Fruit fly (Drosophila melanogaster): ENCODE results near the gene fzo.
A peak's percentile ranks its signal among the peaks of the same experiment; 100 is the strongest.

Gene fzo

DNA sequence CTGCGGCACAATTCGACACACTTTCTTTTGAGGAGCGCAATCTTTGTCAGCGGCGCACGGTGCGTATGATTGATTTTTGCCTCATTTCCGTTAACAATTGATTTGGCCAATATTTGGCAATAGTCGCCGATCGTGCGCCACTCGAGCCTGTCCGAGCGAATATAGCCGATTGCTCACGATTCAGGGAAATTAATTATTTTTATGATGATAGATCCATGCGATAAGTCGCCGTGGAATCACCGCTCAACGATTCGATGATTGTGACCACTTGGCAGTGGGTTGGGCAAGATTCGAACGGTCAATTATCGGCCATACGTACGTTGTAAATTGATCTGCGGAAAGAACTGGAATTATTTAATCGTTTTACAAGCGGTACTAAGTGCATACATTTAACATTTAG lies 32.0 kb downstream of the fzo start:
- TF ChIP-seq Crg-1 (GFP tag; optimal IDR thresholded peaks at IDR 0.05) = no peak
- TF ChIP-seq pad (GFP tag; optimal IDR thresholded peaks at IDR 0.05) = no peak

DNA sequence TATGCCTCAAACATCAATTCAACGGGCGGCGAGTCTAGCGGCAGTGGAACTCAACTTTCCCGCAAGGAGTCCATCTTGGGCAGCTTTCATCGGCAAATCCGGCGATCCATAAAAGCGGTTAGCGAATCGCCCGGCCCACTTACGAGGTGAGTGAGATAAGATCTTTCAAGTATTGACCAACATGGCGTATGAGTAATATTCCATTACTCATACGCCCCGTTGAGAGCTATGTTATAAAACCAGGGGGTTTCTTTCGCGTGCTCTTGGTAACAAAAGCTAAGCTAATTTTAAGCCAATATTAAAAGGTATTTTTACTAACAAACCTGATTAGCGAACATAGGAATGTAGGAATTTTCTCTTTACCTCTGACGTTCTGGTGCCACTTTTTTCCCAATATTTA lies 33.5 kb downstream of the fzo start:
- TF ChIP-seq pad (GFP tag; optimal IDR thresholded peaks at IDR 0.05) (no peak), kay (GFP tag; ENCODE audit: borderline replicate concordance) (no peak), ovo (GFP tag; optimal IDR thresholded peaks at IDR 0.05) (no peak), CG14711 (tag; optimal IDR thresholded peaks at IDR 0.05) (no peak), CG1620 (GFP tag; optimal IDR thresholded peaks at IDR 0.05) (no peak), Hr96 (GFP tag; optimal IDR thresholded peaks at IDR 0.05) (no peak), CG33017 (tag; optimal IDR thresholded peaks at IDR 0.05) (no peak), Clk (GFP tag; optimal IDR thresholded peaks at IDR 0.05) (no peak), cnc (optimal IDR thresholded peaks at IDR 0.05) (no peak), Mnt (GFP tag; optimal IDR thresholded peaks at IDR 0.05) (no peak), tj (GFP tag; optimal IDR thresholded peaks at IDR 0.05) (no peak), CG11617 (GFP tag; optimal IDR thresholded peaks at IDR 0.05) (no peak)

DNA sequence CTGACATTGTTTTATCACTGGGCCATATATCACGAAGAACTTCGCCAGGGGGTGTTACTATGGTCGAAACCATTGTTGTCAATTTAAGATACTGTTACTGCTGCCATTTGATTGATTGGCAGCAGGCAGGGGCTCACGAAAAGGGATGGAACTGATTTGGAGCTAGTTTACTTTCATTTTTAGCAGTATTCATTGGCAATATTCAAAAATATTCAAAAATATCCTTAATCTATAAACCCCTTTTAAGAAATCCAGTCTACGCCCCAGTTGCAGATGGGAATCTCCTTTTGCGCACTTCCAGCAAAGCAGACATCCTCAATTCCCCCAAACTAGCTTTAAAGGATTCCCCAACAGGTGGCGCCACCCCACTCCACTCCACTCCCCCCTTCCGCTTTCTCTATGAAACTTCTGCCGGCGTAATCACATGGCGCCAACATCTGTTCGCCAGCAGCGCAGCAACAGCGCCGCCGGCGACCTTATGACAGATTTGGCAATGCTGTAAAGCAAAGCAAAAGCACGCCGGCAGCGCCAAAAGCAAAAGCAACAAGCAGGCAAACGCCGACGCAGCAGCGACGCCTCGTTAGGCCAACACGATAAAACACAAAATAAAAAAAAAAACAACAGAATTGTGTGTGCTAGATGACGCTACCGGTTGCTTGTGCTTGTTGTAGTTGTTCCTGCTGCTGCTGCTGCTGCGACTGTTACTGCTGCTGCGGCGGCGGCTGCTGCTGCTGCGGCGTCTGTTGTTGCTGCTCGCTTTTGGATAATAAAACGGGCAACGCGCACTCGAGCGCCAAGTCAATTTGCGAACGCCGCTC lies 36.1 kb downstream of the fzo start, which contains the start of gene Irk1:
Gene Irk1 (plus strand): TSS at position 811 of the 818 bp plus-strand sequence.
- TF ChIP-seq kay (GFP tag; ENCODE audit: borderline replicate concordance) (peak; percentile 27), Hr96 (GFP tag; optimal IDR thresholded peaks at IDR 0.05) (no peak)

DNA sequence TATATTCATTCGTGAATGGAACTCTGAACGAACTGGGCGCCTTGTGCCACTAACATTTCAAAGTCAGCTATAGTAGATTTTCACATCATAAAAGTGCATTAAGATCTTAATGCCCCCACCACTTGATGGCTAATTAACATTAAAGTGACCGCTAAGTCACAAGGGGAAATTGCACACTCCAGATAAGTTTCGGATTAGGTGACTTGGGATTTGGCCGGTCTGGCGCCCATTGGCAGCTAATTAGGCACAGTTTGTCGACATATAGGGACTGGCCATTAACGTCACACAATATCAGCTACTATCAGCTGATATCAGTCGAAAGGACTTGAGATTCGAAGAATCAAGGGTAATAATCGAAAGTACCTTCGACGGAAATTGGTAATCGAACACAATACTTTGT lies 39.2 kb downstream of the fzo start:
- no peak for TF ChIP-seq Mnt (GFP tag; optimal IDR thresholded peaks at IDR 0.05)
- peak; percentile 60 for TF ChIP-seq cic (GFP tag; optimal IDR thresholded peaks at IDR 0.05)

DNA sequence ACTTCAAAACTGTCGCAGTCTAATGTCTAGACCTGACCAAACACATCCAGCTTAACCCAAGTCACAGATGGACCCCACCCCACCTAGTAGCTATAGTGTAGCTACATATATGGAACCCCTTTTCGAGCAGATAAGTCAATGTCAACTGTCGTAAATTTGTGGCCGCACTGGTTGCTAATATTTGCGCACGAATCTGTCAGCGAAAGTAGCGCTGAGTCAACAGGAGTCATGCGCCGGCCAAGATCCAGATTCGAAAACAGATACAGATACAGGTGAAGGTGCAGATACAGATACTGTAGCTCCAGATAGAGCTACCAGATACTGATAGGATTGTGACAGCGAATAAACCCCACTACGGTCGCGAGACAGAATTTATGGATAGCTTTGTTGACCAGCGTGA lies 39.7 kb downstream of the fzo start:
- TF ChIP-seq CG1620 (GFP tag; optimal IDR thresholded peaks at IDR 0.05) (no peak), cnc (optimal IDR thresholded peaks at IDR 0.05) (no peak), CG7045 (GFP tag; optimal IDR thresholded peaks at IDR 0.05) (peak; percentile 48), CG33017 (tag; optimal IDR thresholded peaks at IDR 0.05) (peak; percentile 62), bab1 (GFP tag; optimal IDR thresholded peaks at IDR 0.05) (no peak), Hr96 (GFP tag; optimal IDR thresholded peaks at IDR 0.05) (peak; percentile 21), CG7101 (tag; optimal IDR thresholded peaks at IDR 0.05) (peak; percentile 56), pad (GFP tag; optimal IDR thresholded peaks at IDR 0.05) (peak; percentile 24), CG12768 (GFP tag; optimal IDR thresholded peaks at IDR 0.05) (peak; percentile 73), Mnt (GFP tag; optimal IDR thresholded peaks at IDR 0.05) (peak; percentile 54), CG11617 (GFP tag; optimal IDR thresholded peaks at IDR 0.05) (peak; percentile 53), Crg-1 (GFP tag; optimal IDR thresholded peaks at IDR 0.05) (peak; percentile 27), toe (GFP tag; optimal IDR thresholded peaks at IDR 0.05) (no peak), cic (GFP tag; optimal IDR thresholded peaks at IDR 0.05) (peak; percentile 88), Clk (GFP tag; optimal IDR thresholded peaks at IDR 0.05) (peak; percentile 21), CG5204 (GFP tag; optimal IDR thresholded peaks at IDR 0.05) (peak; percentile 29)

DNA sequence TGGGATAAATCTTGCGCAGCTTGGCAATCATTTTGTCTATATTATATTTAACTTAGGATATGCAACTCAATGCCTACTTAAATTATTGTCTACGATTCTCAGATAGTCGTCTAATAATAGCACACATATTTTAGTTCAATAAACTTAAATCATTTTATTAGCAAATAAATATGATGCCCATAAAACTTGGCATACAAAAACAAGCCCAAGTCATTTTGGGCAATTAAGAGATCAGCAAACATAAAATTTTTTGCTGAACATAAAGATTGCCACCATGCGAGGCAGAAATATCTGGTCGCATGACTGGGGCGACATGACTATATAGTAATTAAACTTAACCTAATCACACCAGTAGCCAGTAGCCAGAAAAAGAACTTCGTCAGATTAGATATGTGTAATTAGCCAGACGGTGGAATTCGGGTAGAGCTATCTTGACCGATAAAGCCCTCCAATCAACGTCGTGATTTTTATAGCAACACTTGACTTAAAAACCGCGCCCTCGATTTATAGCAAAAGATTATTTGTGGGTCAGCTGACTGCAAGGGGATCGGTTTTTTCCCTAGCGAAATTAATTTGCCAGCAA lies 42.5 kb downstream of the fzo start, which contains the start of gene CG13829:
Gene CG13829 (minus strand): TSS at position 51 of the 583 bp plus-strand sequence.
- TF ChIP-seq kay (GFP tag; ENCODE audit: borderline replicate concordance) (peak; percentile 35), CG7045 (GFP tag; optimal IDR thresholded peaks at IDR 0.05) (no peak)

DNA sequence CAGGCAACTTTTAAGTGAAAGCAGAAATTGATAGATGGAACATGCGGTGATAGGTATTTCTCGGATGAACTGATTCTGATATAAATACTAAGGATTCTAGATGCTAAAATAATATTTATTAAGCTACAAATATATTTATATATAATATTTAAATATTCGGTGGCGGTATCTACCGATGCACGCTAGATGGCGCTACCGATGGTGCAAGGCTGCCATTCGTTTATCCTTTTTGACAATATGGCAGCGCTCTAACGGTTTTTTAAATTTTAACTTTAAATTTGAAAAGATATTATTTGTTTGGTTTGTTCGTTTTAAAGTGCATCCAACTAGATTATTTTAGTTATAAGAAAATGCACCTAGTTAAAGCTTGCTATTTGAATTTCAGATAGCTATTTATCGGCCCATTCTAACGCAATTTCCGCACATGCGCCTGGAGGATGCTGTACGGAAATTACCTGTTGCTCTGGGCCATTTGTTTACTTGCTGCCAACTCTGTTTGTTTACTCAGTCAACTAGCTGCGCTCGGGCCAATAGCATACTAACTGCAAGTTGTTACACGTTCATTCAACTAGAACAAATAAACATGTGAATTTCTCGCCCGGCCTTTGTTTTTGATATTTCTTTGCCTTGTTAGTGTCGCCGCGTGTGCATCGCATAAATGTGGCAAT lies 44.4 kb downstream of the fzo start, which contains the start of gene VhaAC39-2:
Gene VhaAC39-2 (minus strand): TSS at position 28 of the 668 bp plus-strand sequence.
- TF ChIP-seq pad (GFP tag; optimal IDR thresholded peaks at IDR 0.05) (no peak), cnc (optimal IDR thresholded peaks at IDR 0.05) (no peak), CG33017 (tag; optimal IDR thresholded peaks at IDR 0.05) (no peak), kay (GFP tag; ENCODE audit: borderline replicate concordance) (peak; percentile 11), toe (GFP tag; optimal IDR thresholded peaks at IDR 0.05) (peak; percentile 36), cic (GFP tag; optimal IDR thresholded peaks at IDR 0.05) (peak; percentile 80), CG7045 (GFP tag; optimal IDR thresholded peaks at IDR 0.05) (peak; percentile 64), CG1620 (GFP tag; optimal IDR thresholded peaks at IDR 0.05) (no peak), Hr96 (GFP tag; optimal IDR thresholded peaks at IDR 0.05) (peak; percentile 26)

Measured in whole organism, adult.